Worm (Caenorhabditis elegans) whole organism, L4 larva: ENCODE data around the gene lact-6.

Experiments used
- F10B5.3 ChIP-seq: sonication (generic microtip); optimal IDR thresholded peaks from 2 replicates; lab custom pipeline; 2016; ENCODE audit warnings: mild to moderate bottlenecking, missing genetic modification characterization, missing compliant biosample characterization
- F49E8.2 ChIP-seq: sonication (generic microtip); optimal IDR thresholded peaks from 2 replicates; lab custom pipeline; 2016; ENCODE audit warnings: missing compliant biosample characterization, mild to moderate bottlenecking, missing genetic modification characterization, borderline replicate concordance
- R02D3.7 ChIP-seq: fragments of 150-350 bp; sonication (generic microtip); optimal IDR thresholded peaks from 3 replicates; lab custom pipeline; 2014; ENCODE audit warnings: missing biosample characterization, missing genetic modification characterization
- T20F7.1 ChIP-seq: fragments of 200-800 bp; sonication (Bioruptor generic); optimal IDR thresholded peaks from 2 replicates; lab custom pipeline; 2018; ENCODE audit warnings: mild to moderate bottlenecking, missing genetic modification characterization, missing compliant biosample characterization
- T26A8.4 ChIP-seq: fragments of 200-800 bp; sonication (Bioruptor generic); IDR thresholded peaks from 2 replicates; pipeline ENCODE4 v1.3.6; 2022; ENCODE audit warnings: missing genetic modification characterization, missing compliant biosample characterization
- Y5F2A.4 ChIP-seq: fragments of 200-800 bp; sonication (Bioruptor generic); optimal IDR thresholded peaks from 2 replicates; lab custom pipeline; 2018; ENCODE audit warnings: mild to moderate bottlenecking, missing genetic modification characterization, missing compliant biosample characterization
- aha-1 ChIP-seq: fragments of 150-350 bp; peaks from one replicate; lab custom pipeline; 2014; ENCODE audit warnings: missing biosample characterization, missing genetic modification characterization
- ceh-62 ChIP-seq: sonication (generic microtip); optimal IDR thresholded peaks from 2 replicates; lab custom pipeline; 2017; ENCODE audit warnings: missing biosample characterization, missing genetic modification characterization
- ctbp-1 ChIP-seq: fragments of 200-800 bp; sonication (Bioruptor generic); IDR thresholded peaks from 2 replicates; pipeline ENCODE4 v1.3.6; 2022; ENCODE audit warnings: missing genetic modification reagents, missing genetic modification characterization, missing compliant biosample characterization
- daf-16 ChIP-seq, 3 experiments: sonication (generic microtip); optimal IDR thresholded peaks; 2 replicates each; lab custom pipeline; 2016 to 2017; ENCODE audit warnings: missing genetic modification characterization in 3 of 3, missing genetic modification reagents in 3 of 3, mild to moderate bottlenecking in 2 of 3, missing compliant biosample characterization in 2 of 3, missing biosample characterization in 1 of 3, moderate library complexity in 1 of 3
- daf-19 ChIP-seq: fragments of 200-800 bp; sonication (Bioruptor generic); conservative IDR thresholded peaks from 2 replicates; pipeline ENCODE4 v1.3.6; 2022; ENCODE audit warnings: missing genetic modification characterization, missing compliant biosample characterization
- dve-1 ChIP-seq: sonication (generic microtip); optimal IDR thresholded peaks from 2 replicates; lab custom pipeline; 2017; ENCODE audit warnings: antibody characterized with exemption, mild to moderate bottlenecking, missing genetic modification characterization, missing compliant biosample characterization; ENCODE audit not compliant: insufficient read depth
- hif-1 ChIP-seq, 2 experiments: sonication (generic microtip); optimal IDR thresholded peaks; 2 replicates each; lab custom pipeline; 2016 to 2017; ENCODE audit warnings: missing compliant biosample characterization in 2 of 2, missing genetic modification characterization in 2 of 2, missing genetic modification reagents in 2 of 2, missing genotype in 2 of 2, mild to moderate bottlenecking in 1 of 2
- hlh-11 ChIP-seq: fragments of 200-800 bp; sonication (Bioruptor generic); optimal IDR thresholded peaks from 2 replicates; lab custom pipeline; 2018; ENCODE audit warnings: mild to moderate bottlenecking, missing genetic modification characterization, missing compliant biosample characterization
- hmg-1.1 ChIP-seq: fragments of 200-800 bp; sonication (Bioruptor generic); IDR thresholded peaks from 2 replicates; pipeline ENCODE4 v1.3.6; 2022; ENCODE audit warnings: missing genetic modification reagents, missing genetic modification characterization, missing compliant biosample characterization
- lin-13 ChIP-seq: fragments of 150-350 bp; optimal IDR thresholded peaks from 2 replicates; lab custom pipeline; 2014; ENCODE audit warnings: missing biosample characterization, missing genetic modification reagents, missing genetic modification characterization
- lin-29 ChIP-seq: fragments of 200-800 bp; sonication (Bioruptor generic); IDR thresholded peaks from 2 replicates; pipeline ENCODE4 v1.3.6; 2022; ENCODE audit warnings: missing genetic modification reagents, missing genetic modification characterization, missing compliant biosample characterization
- mdt-29 ChIP-seq: fragments of 200-800 bp; sonication (Bioruptor generic); IDR thresholded peaks from 2 replicates; pipeline ENCODE4 v1.3.6; 2022; ENCODE audit warnings: missing genetic modification reagents, missing genetic modification characterization, missing compliant biosample characterization
- mxl-2 ChIP-seq: fragments of 200-800 bp; sonication (Bioruptor generic); conservative IDR thresholded peaks from 2 replicates; pipeline ENCODE4 v1.3.6; 2022; ENCODE audit warnings: missing genetic modification reagents, missing genetic modification characterization, missing compliant biosample characterization
- nhr-102 ChIP-seq: sonication (generic microtip); optimal IDR thresholded peaks from 2 replicates; lab custom pipeline; 2016; ENCODE audit warnings: mild to moderate bottlenecking, missing genetic modification characterization, moderate library complexity, missing compliant biosample characterization
- nhr-25 ChIP-seq: sonication (generic microtip); optimal IDR thresholded peaks from 2 replicates; lab custom pipeline; 2017; ENCODE audit warnings: missing genetic modification characterization, mild to moderate bottlenecking, missing compliant biosample characterization, antibody characterized with exemption, moderate library complexity, borderline replicate concordance; ENCODE audit not compliant: insufficient read depth
- nhr-28 ChIP-seq: fragments of 150-350 bp; optimal IDR thresholded peaks from 2 replicates; lab custom pipeline; 2014; ENCODE audit warnings: missing biosample characterization, missing genetic modification characterization
- nhr-42 ChIP-seq: fragments of 200-800 bp; sonication (Bioruptor generic); IDR thresholded peaks from 2 replicates; pipeline ENCODE4 v1.3.6; 2022; ENCODE audit warnings: missing genetic modification characterization, missing compliant biosample characterization
- nhr-6 ChIP-seq: fragments of 150-350 bp; optimal IDR thresholded peaks from 2 replicates; lab custom pipeline; 2014; ENCODE audit warnings: missing biosample characterization, missing genetic modification characterization
- nhr-77 ChIP-seq: fragments of 150-350 bp; optimal IDR thresholded peaks from 2 replicates; lab custom pipeline; 2014; ENCODE audit warnings: missing biosample characterization, missing genetic modification characterization
- pqm-1 ChIP-seq: sonication (generic microtip); optimal IDR thresholded peaks from 2 replicates; lab custom pipeline; 2017; ENCODE audit warnings: missing biosample characterization, missing genetic modification characterization
- rbr-2 ChIP-seq: sonication (generic microtip); optimal IDR thresholded peaks from 2 replicates; lab custom pipeline; 2016; ENCODE audit warnings: missing genotype, missing genetic modification characterization, missing compliant biosample characterization
- skn-1 ChIP-seq: fragments of 150-350 bp; optimal IDR thresholded peaks from 2 replicates; lab custom pipeline; 2014; ENCODE audit warnings: missing biosample characterization, missing genetic modification characterization
- tra-1 ChIP-seq: fragments of 200-800 bp; sonication (Bioruptor generic); IDR thresholded peaks from 2 replicates; pipeline ENCODE4 v1.3.6; 2022; ENCODE audit warnings: missing genetic modification reagents, missing genetic modification characterization, missing compliant biosample characterization
- unc-62 ChIP-seq, 3 experiments: fragments of 150-350 bp in 1 of 3; sonication (generic microtip); optimal IDR thresholded peaks in 2 of 3; peaks in 1 of 3; 1 replicate in 1 of 3; 2 replicates in 2 of 3; lab custom pipeline; 2014 to 2017; ENCODE audit warnings: missing biosample characterization in 3 of 3, missing genetic modification characterization in 3 of 3, missing genetic modification reagents in 3 of 3, missing genotype in 1 of 3
- zip-11 ChIP-seq: fragments of 200-800 bp; sonication (Bioruptor generic); IDR thresholded peaks from 2 replicates; pipeline ENCODE4 v1.3.6; 2022; ENCODE audit warnings: missing genetic modification characterization, missing compliant biosample characterization
- zip-2 ChIP-seq: fragments of 150-350 bp; optimal IDR thresholded peaks from 2 replicates; lab custom pipeline; 2014; ENCODE audit warnings: missing biosample characterization, missing genetic modification characterization
- ztf-11 ChIP-seq: fragments of 150-350 bp; optimal IDR thresholded peaks from 2 replicates; lab custom pipeline; 2014; ENCODE audit warnings: missing biosample characterization, missing genetic modification characterization

lact-6 gene

ce11 chrIV:17437038-17437437 is 5.9 kb upstream of the lact-6 start, which contains the start of gene C06A12.8:
Gene C06A12.8 (plus strand): TSS chrIV:17437338.
- TF ChIP-seq hlh-11 (tag; lab: Kevin White, UChicago) (no peak), T26A8.4 (no peak), R02D3.7 (tag; lab: Kevin White, UChicago) (no peak)

ce11 chrIV:17436552-17436951 is 5.4 kb upstream of the lact-6 start, which contains the start of gene gcy-27:
Gene gcy-27 (minus strand): TSS chrIV:17436652.
- TF ChIP-seq hmg-1.1 (GFP tag; lab: Robert Waterston, UW) (no peak), F49E8.2 (no peak), nhr-42 (GFP tag; lab: Robert Waterston, UW) (no peak), hif-1 (tag; optimal IDR thresholded peaks at IDR 0.05; lab: Kevin White, UChicago) (no peak), unc-62 (GFP tag; optimal IDR thresholded peaks at IDR 0.05 in 1 of 2; lab: Kevin White, UChicago) (no peak), unc-62 (tag; optimal IDR thresholded peaks at IDR 0.05; lab: Kevin White, UChicago) (no peak), aha-1 (tag; lab: Kevin White, UChicago) (no peak), ctbp-1 (no peak), mdt-29 (GFP tag; lab: Robert Waterston, UW) (no peak), nhr-6 (tag; lab: Kevin White, UChicago) (no peak), rbr-2 (no peak), mxl-2 (GFP tag; lab: Robert Waterston, UW) (no peak), F10B5.3 (tag; lab: Kevin White, UChicago) (no peak), zip-2 (no peak), ceh-62 (tag; lab: Kevin White, UChicago) (no peak), T26A8.4 (no peak), Y5F2A.4 (GFP tag; lab: Kevin White, UChicago) (no peak), nhr-102 (no peak), skn-1 (tag; lab: Kevin White, UChicago) (no peak), zip-11 (GFP tag; lab: Robert Waterston, UW) (no peak), T20F7.1 (GFP tag; lab: Kevin White, UChicago) (no peak)

- TF ChIP-seq unc-62 (GFP tag; optimal IDR thresholded peaks at IDR 0.05 in 1 of 2; lab: Kevin White, UChicago) (peak in 1 of 2 experiments; percentile 54), unc-62 (tag; optimal IDR thresholded peaks at IDR 0.05; lab: Kevin White, UChicago) (no peak), mxl-2 (GFP tag; lab: Robert Waterston, UW) (no peak)
These were observed 4.0 kb upstream of the lact-6 start for ce11 chrIV:17435228-17435627.

- peak in 1 of 2 experiments; percentile 93 for TF ChIP-seq unc-62 (GFP tag; optimal IDR thresholded peaks at IDR 0.05 in 1 of 2; lab: Kevin White, UChicago)
- TF ChIP-seq unc-62 (tag; optimal IDR thresholded peaks at IDR 0.05; lab: Kevin White, UChicago), result no peak
- peak; percentile 72 for TF ChIP-seq nhr-28 (tag; lab: Kevin White, UChicago)
- TF ChIP-seq pqm-1 (tag; lab: Kevin White, UChicago), result peak; percentile 73
- no peak for TF ChIP-seq mdt-29 (GFP tag; lab: Robert Waterston, UW)
- no peak for TF ChIP-seq tra-1 (GFP tag; lab: Robert Waterston, UW)
- TF ChIP-seq dve-1 (tag; lab: Kevin White, UChicago), result peak; percentile 39
- TF ChIP-seq daf-16 (GFP tag; optimal IDR thresholded peaks at IDR 0.05; lab: Kevin White, UChicago), result no peak
- TF ChIP-seq daf-16 (tag; optimal IDR thresholded peaks at IDR 0.05; lab: Kevin White, UChicago), result peak; percentile 53
These were observed 1.1 kb upstream of the lact-6 start for ce11 chrIV:17432223-17432826.

ce11 chrIV:17427423-17427822 is 3.8 kb downstream of the lact-6 start, which contains the start of gene C06A12.3:
Gene C06A12.3 (plus strand): TSS chrIV:17427723.
- TF ChIP-seq daf-19 (GFP tag; lab: Robert Waterston, UW) (no peak), F10B5.3 (tag; lab: Kevin White, UChicago) (no peak)
- TF ChIP-seq, all 104 proteins: peak for 0

- no peak for TF ChIP-seq nhr-25 (tag; lab: Kevin White, UChicago)
- peak in 1 of 2 experiments; percentile 97 for TF ChIP-seq unc-62 (GFP tag; optimal IDR thresholded peaks at IDR 0.05 in 1 of 2; lab: Kevin White, UChicago)
- TF ChIP-seq unc-62 (tag; optimal IDR thresholded peaks at IDR 0.05; lab: Kevin White, UChicago), result no peak
- TF ChIP-seq nhr-77 (tag; lab: Kevin White, UChicago), result no peak
- no peak for TF ChIP-seq lin-29 (GFP tag; lab: Robert Waterston, UW)
- peak; percentile 20 for TF ChIP-seq rbr-2
- TF ChIP-seq ztf-11, result no peak
- no peak for TF ChIP-seq lin-13 (GFP tag; lab: Kevin White, UChicago)
These were observed 4.2 kb downstream of the lact-6 start for ce11 chrIV:17426970-17427369.
